Worm (Caenorhabditis elegans): ENCODE data around the gene Y48C3A.12.

Y48C3A.12 gene

ce11 chrII:13367784-13368183 lies 8.4 kb upstream of the Y48C3A.12 start:
- TF ChIP-seq aly-2 (tag; optimal IDR thresholded peaks at IDR 0.05) = no peak
- no peak for TF ChIP-seq ztf-4 (tag; optimal IDR thresholded peaks at IDR 0.05)
- no peak for TF ChIP-seq nhr-76 (tag; optimal IDR thresholded peaks at IDR 0.05)
- no peak for TF ChIP-seq lir-3 (tag; optimal IDR thresholded peaks at IDR 0.05; ENCODE audit: poor library complexity)
- TF ChIP-seq sox-4 (tag; optimal IDR thresholded peaks at IDR 0.05) = no peak
- no peak for TF ChIP-seq blmp-1 (tag; optimal IDR thresholded peaks at IDR 0.05)
- TF ChIP-seq sup-37 (GFP tag; optimal IDR thresholded peaks at IDR 0.05) = no peak
- TF ChIP-seq hlh-4 (tag; optimal IDR thresholded peaks at IDR 0.05) = no peak

- peak; percentile 51 for TF ChIP-seq pax-3 (tag; optimal IDR thresholded peaks at IDR 0.05)
- TF ChIP-seq nhr-20 (tag; optimal IDR thresholded peaks at IDR 0.05) = no peak
- peak; percentile 43 for TF ChIP-seq lin-39 (tag; optimal IDR thresholded peaks at IDR 0.05)
- peak; percentile 83 to 86 for TF ChIP-seq efl-1 (optimal IDR thresholded peaks at IDR 0.05)
- TF ChIP-seq efl-1 (GFP tag; optimal IDR thresholded peaks at IDR 0.05 in 1 of 2) = peak; percentile 84 to 98
- TF ChIP-seq ceh-82 (tag; optimal IDR thresholded peaks at IDR 0.05) = peak; percentile 74 to 82 (median 81)
- TF ChIP-seq lin-15B (tag; optimal IDR thresholded peaks at IDR 0.05) = peak; percentile 49
- TF ChIP-seq snu-23 (GFP tag; optimal IDR thresholded peaks at IDR 0.05) = peak; percentile 90
- no peak for TF ChIP-seq unc-30 (tag; optimal IDR thresholded peaks at IDR 0.05)
- no peak for TF ChIP-seq fkh-4 (tag; optimal IDR thresholded peaks at IDR 0.05; ENCODE audit: borderline replicate concordance)
- peak; percentile 25 for TF ChIP-seq sox-4 (tag; optimal IDR thresholded peaks at IDR 0.05)
- no peak for TF ChIP-seq C34B4.2 (tag; optimal IDR thresholded peaks at IDR 0.05)
- TF ChIP-seq nhr-11 (tag; optimal IDR thresholded peaks at IDR 0.05) = no peak
- no peak for TF ChIP-seq nhr-47 (tag; optimal IDR thresholded peaks at IDR 0.05)
- TF ChIP-seq hlh-4 (tag; optimal IDR thresholded peaks at IDR 0.05) = no peak
- TF ChIP-seq ceh-63 (GFP tag; optimal IDR thresholded peaks at IDR 0.05) = no peak
- no peak for TF ChIP-seq vab-15 (tag; optimal IDR thresholded peaks at IDR 0.05)
- no peak for TF ChIP-seq mab-9 (GFP tag; IDR thresholded peaks at IDR 0.05)
- TF ChIP-seq mef-2 (tag; optimal IDR thresholded peaks at IDR 0.05) = no peak
- TF ChIP-seq pag-3 (tag; optimal IDR thresholded peaks at IDR 0.05; ENCODE audit: borderline replicate concordance, insufficient read depth) = no peak
- TF ChIP-seq zip-4 (GFP tag; optimal IDR thresholded peaks at IDR 0.05) = no peak
- TF ChIP-seq lsy-2 (tag; optimal IDR thresholded peaks at IDR 0.05) = peak; percentile 83 to 85
- no peak for TF ChIP-seq dsc-1 (tag; optimal IDR thresholded peaks at IDR 0.05)
- peak; percentile 85 to 86 for TF ChIP-seq lin-35 (GFP tag; optimal IDR thresholded peaks at IDR 0.05)
- peak; percentile 66 for TF ChIP-seq C16A3.4 (tag; optimal IDR thresholded peaks at IDR 0.05)
- TF ChIP-seq egl-13 (tag; optimal IDR thresholded peaks at IDR 0.05) = peak; percentile 62
- no peak for TF ChIP-seq tlp-1 (tag; optimal IDR thresholded peaks at IDR 0.05)
- TF ChIP-seq ceh-8 (GFP tag; optimal IDR thresholded peaks at IDR 0.05) = no peak
- TF ChIP-seq irx-1 (tag; optimal IDR thresholded peaks at IDR 0.05) = peak; percentile 67
- TF ChIP-seq sptf-1 (tag; optimal IDR thresholded peaks at IDR 0.05) = no peak
- no peak for TF ChIP-seq ces-1 (GFP tag; optimal IDR thresholded peaks at IDR 0.05)
- peak; percentile 74 for TF ChIP-seq nhr-90 (tag; optimal IDR thresholded peaks at IDR 0.05; ENCODE audit: poor library complexity)
- no peak for TF ChIP-seq elt-2 (tag; optimal IDR thresholded peaks at IDR 0.05)
- no peak for TF ChIP-seq jun-1 (tag; optimal IDR thresholded peaks at IDR 0.05)
- TF ChIP-seq nhr-84 (tag; optimal IDR thresholded peaks at IDR 0.05) = no peak
- TF ChIP-seq ets-5 (GFP tag; IDR thresholded peaks at IDR 0.05) = no peak
- TF ChIP-seq fos-1 (tag; optimal IDR thresholded peaks at IDR 0.05) = peak; percentile 73
- no peak for TF ChIP-seq efl-3 (GFP tag; optimal IDR thresholded peaks at IDR 0.05)
- TF ChIP-seq elt-3 (tag; optimal IDR thresholded peaks at IDR 0.05) = peak in 2 of 6 experiments; percentile 59 to 61
- TF ChIP-seq aha-1 (tag; optimal IDR thresholded peaks at IDR 0.05) = no peak
- no peak for TF ChIP-seq lin-14 (GFP tag; optimal IDR thresholded peaks at IDR 0.05)
- TF ChIP-seq unc-86 (tag; optimal IDR thresholded peaks at IDR 0.05) = peak; percentile 76
- TF ChIP-seq pqm-1 (tag; optimal IDR thresholded peaks at IDR 0.05) = no peak
- TF ChIP-seq hpl-2 (GFP tag; optimal IDR thresholded peaks at IDR 0.05) = peak; percentile 32
- peak; percentile 46 for TF ChIP-seq lin-13 (GFP tag; optimal IDR thresholded peaks at IDR 0.05)
- no peak for TF ChIP-seq egl-27 (tag; optimal IDR thresholded peaks at IDR 0.05)
Observed at ce11 chrII:13369231-13369630, 7.0 kb upstream of the Y48C3A.12 start, which contains the start of gene Y48C3A.20. Gene Y48C3A.20 (plus strand): TSS chrII:13369607.
